Fruit fly (Drosophila melanogaster) whole organism, prepupa: ENCODE results near the gene Nrx-1.
A peak's percentile ranks its signal among the peaks of the same experiment; 100 is the strongest.

ENCODE experiments used
- Blimp-1 ChIP-seq: fragments of 200-800 bp; sonication (Bioruptor generic); optimal IDR thresholded peaks from 3 replicates; lab custom pipeline; 2017; ENCODE audit warnings: missing biosample characterization, missing genetic modification characterization, mild to moderate bottlenecking, moderate library complexity, missing genetic modification reagents
- CG10631 ChIP-seq: fragments of 200-800 bp; sonication (Bioruptor generic); optimal IDR thresholded peaks from 2 replicates; lab custom pipeline; 2016; ENCODE audit warnings: missing biosample characterization, missing genetic modification characterization
- CG10669 ChIP-seq: fragments of 200-800 bp; sonication (Bioruptor generic); optimal IDR thresholded peaks from 3 replicates; lab custom pipeline; 2018; ENCODE audit warnings: missing biosample characterization, mild to moderate bottlenecking, missing genetic modification characterization, moderate library complexity
- CG11294 ChIP-seq: fragments of 200-800 bp; sonication (Bioruptor generic); IDR thresholded peaks from 2 replicates; pipeline ENCODE4 v1.3.6; 2022; ENCODE audit warnings: missing biosample characterization, missing genetic modification characterization
- CG11762 ChIP-seq: fragments of 200-800 bp; sonication (Bioruptor generic); optimal IDR thresholded peaks from 3 replicates; lab custom pipeline; 2016; ENCODE audit warnings: missing biosample characterization, missing genetic modification characterization; ENCODE audit not compliant: insufficient read depth
- CG11902 ChIP-seq: fragments of 200-800 bp; sonication (Bioruptor generic); optimal IDR thresholded peaks from 3 replicates; lab custom pipeline; 2016; ENCODE audit warnings: missing biosample characterization, missing genetic modification characterization
- CG1621 ChIP-seq: fragments of 200-800 bp; sonication (Bioruptor generic); optimal IDR thresholded peaks from 3 replicates; lab custom pipeline; 2018; ENCODE audit warnings: missing biosample characterization, mild to moderate bottlenecking, missing genetic modification characterization
- CG31627 ChIP-seq: fragments of 200-800 bp; sonication (Bioruptor generic); optimal IDR thresholded peaks from 3 replicates; lab custom pipeline; 2016; ENCODE audit warnings: missing biosample characterization, missing genetic modification characterization
- CG34406 ChIP-seq: fragments of 200-800 bp; sonication (Bioruptor generic); optimal IDR thresholded peaks from 3 replicates; lab custom pipeline; 2016; ENCODE audit warnings: missing biosample characterization, missing genetic modification characterization
- CG4318 ChIP-seq: fragments of 200-800 bp; sonication (Bioruptor generic); optimal IDR thresholded peaks from 3 replicates; lab custom pipeline; 2017; ENCODE audit warnings: missing biosample characterization, mild to moderate bottlenecking, missing genetic modification characterization
- CG6276 ChIP-seq: fragments of 200-800 bp; sonication (Bioruptor generic); optimal IDR thresholded peaks from 2 replicates; lab custom pipeline; 2017; ENCODE audit warnings: missing biosample characterization, mild to moderate bottlenecking, missing genetic modification characterization
- CG6808 ChIP-seq: fragments of 200-800 bp; sonication (Bioruptor generic); optimal IDR thresholded peaks from 3 replicates; lab custom pipeline; 2017; ENCODE audit warnings: missing biosample characterization, missing genetic modification characterization, mild to moderate bottlenecking, moderate library complexity, missing genetic modification reagents
- CG6854 ChIP-seq: fragments of 200-800 bp; sonication (Bioruptor generic); optimal IDR thresholded peaks from 2 replicates; lab custom pipeline; 2017; ENCODE audit warnings: missing biosample characterization, mild to moderate bottlenecking, missing genetic modification characterization
- CG7368 ChIP-seq: fragments of 200-800 bp; sonication (Bioruptor generic); optimal IDR thresholded peaks from 3 replicates; lab custom pipeline; 2016; ENCODE audit warnings: missing biosample characterization, missing genetic modification characterization
- CG8119 ChIP-seq: fragments of 200-800 bp; sonication (Bioruptor generic); IDR thresholded peaks from 3 replicates; pipeline ENCODE4 v1.3.6; 2022; ENCODE audit warnings: missing biosample characterization, missing genetic modification characterization
- CG8319 ChIP-seq: fragments of 200-800 bp; sonication (Bioruptor generic); optimal IDR thresholded peaks from 3 replicates; lab custom pipeline; 2016; ENCODE audit warnings: missing biosample characterization, missing genetic modification characterization
- CG9139 ChIP-seq: fragments of 200-800 bp; sonication (Bioruptor generic); optimal IDR thresholded peaks from 3 replicates; lab custom pipeline; 2017; ENCODE audit warnings: missing biosample characterization, mild to moderate bottlenecking, missing genetic modification characterization
- Eip75B ChIP-seq: fragments of 200-800 bp; sonication (Bioruptor generic); optimal IDR thresholded peaks from 3 replicates; lab custom pipeline; 2016; ENCODE audit warnings: missing biosample characterization, missing genetic modification characterization
- Eip78C ChIP-seq: fragments of 200-800 bp; sonication (Bioruptor generic); peaks from one replicate; lab custom pipeline; 2016; ENCODE audit warnings: missing biosample characterization, missing genetic modification characterization
- Ets21C ChIP-seq: fragments of 200-800 bp; sonication (Bioruptor generic); optimal IDR thresholded peaks from 3 replicates; lab custom pipeline; 2016; ENCODE audit warnings: missing biosample characterization, missing genetic modification characterization
- Hr39 ChIP-seq: fragments of 200-800 bp; sonication (Bioruptor generic); optimal IDR thresholded peaks from 2 replicates; lab custom pipeline; 2016; ENCODE audit warnings: missing biosample characterization, missing genetic modification characterization
- Met ChIP-seq: fragments of 200-800 bp; sonication (Bioruptor generic); optimal IDR thresholded peaks from 3 replicates; lab custom pipeline; 2016; ENCODE audit warnings: missing biosample characterization, missing genetic modification characterization
- Sox14 ChIP-seq: fragments of 200-800 bp; sonication (Bioruptor generic); optimal IDR thresholded peaks from 3 replicates; lab custom pipeline; 2016; ENCODE audit warnings: missing biosample characterization, missing genetic modification characterization
- Sox15 ChIP-seq: fragments of 200-800 bp; sonication (Bioruptor generic); optimal IDR thresholded peaks from 3 replicates; lab custom pipeline; 2016; ENCODE audit warnings: missing biosample characterization, missing genetic modification characterization
- acj6 ChIP-seq: fragments of 200-800 bp; sonication (Bioruptor generic); optimal IDR thresholded peaks from 3 replicates; lab custom pipeline; 2016; ENCODE audit warnings: missing biosample characterization, missing genetic modification characterization
- cyc ChIP-seq: fragments of 200-800 bp; sonication (Bioruptor generic); optimal IDR thresholded peaks from 3 replicates; lab custom pipeline; 2016; ENCODE audit warnings: missing biosample characterization, missing genetic modification characterization
- eg ChIP-seq: fragments of 200-800 bp; sonication (Bioruptor generic); IDR thresholded peaks from 3 replicates; pipeline ENCODE4 v1.3.6; 2022; ENCODE audit warnings: missing biosample characterization, missing genetic modification characterization
- lz ChIP-seq: fragments of 200-800 bp; sonication (Bioruptor generic); optimal IDR thresholded peaks from 3 replicates; lab custom pipeline; 2016; ENCODE audit warnings: missing biosample characterization, missing genetic modification characterization
- net ChIP-seq: fragments of 200-800 bp; sonication (Bioruptor generic); optimal IDR thresholded peaks from 3 replicates; lab custom pipeline; 2016; ENCODE audit warnings: missing biosample characterization, missing genetic modification characterization
- pdm3 ChIP-seq: fragments of 200-800 bp; sonication (Bioruptor generic); optimal IDR thresholded peaks from 3 replicates; lab custom pipeline; 2016; ENCODE audit warnings: missing biosample characterization, missing genetic modification characterization
- topi ChIP-seq: fragments of 200-800 bp; sonication (Bioruptor generic); optimal IDR thresholded peaks from 3 replicates; lab custom pipeline; 2016; ENCODE audit warnings: missing biosample characterization, missing genetic modification characterization

Nrx-1 gene

DNA sequence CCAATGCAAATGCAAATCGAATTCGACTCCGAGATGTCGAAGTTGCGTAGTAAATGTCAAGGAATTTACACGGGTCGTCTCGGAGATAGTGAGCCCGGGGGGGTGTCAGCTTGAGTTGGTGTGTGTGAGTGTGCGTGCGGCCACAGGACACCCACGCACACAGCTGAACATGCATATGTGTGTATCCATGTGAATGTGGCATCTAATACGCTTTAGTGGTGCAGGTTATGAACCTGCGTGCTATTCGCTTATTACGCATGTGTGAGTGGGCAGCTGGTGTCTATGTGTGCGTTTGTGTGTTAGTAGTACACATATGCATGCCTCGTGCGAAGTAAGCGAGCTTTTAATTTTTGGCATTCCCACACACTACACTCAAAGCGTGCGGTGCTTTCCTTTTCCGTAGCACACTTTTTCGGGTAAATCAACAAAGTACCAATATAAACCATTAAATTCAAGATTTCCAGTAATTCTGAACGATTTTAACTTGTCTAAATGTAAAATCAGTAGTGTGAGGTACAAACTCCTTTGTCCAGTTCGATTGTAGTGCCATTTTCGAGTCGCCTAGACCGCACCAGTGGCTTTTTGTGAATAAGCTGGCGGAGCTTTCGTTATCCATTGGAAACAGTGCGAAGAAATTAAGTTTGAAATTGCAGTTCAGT, 646 bp downstream of the Nrx-1 start (continued):
- peak; percentile 68; the same call in 2 of the 3 replicates for TF ChIP-seq eg (GFP tag; lab: Robert Waterston, UW)
- TF ChIP-seq CG8119 (GFP tag; lab: Robert Waterston, UW): peak; percentile 79
- TF ChIP-seq net (GFP tag; lab: Kevin White, UChicago): peak; percentile 60
- TF ChIP-seq acj6 (GFP tag; lab: Kevin White, UChicago): no peak
- peak; percentile 57 for TF ChIP-seq CG6808 (GFP tag; lab: Kevin White, UChicago)
- TF ChIP-seq CG10631: peak; percentile 61
- TF ChIP-seq Eip78C: peak; percentile 86
- TF ChIP-seq pdm3: no peak
- peak; percentile 43 for TF ChIP-seq Sox15 (GFP tag; lab: Kevin White, UChicago)

DNA sequence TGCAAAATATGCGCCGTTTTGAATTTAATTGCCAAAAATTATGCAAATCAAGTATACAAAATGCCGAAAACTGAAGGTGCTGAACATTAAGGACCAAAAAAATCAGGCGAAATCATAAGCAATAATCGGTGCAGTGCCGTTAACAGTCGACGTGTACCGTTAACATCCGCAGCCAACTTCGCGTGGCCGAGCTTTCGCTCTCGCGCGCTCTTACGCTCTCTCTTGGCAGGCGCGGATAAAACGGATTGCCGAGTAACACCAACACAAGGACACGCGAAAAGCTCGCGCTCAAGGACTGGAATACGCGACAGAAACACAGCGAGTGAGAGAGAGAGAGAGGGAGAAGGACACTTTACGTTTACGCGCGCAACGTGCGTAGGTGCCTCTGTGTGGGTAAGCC, 1.8 kb downstream of the Nrx-1 start:
- TF ChIP-seq topi: no peak
- TF ChIP-seq CG31627 (GFP tag; lab: Kevin White, UChicago): no peak
- TF ChIP-seq Blimp-1 (GFP tag; lab: Kevin White, UChicago): no peak
- no peak for TF ChIP-seq CG6854
- no peak for TF ChIP-seq CG11762 (GFP tag; lab: Kevin White, UChicago)
- TF ChIP-seq Sox15 (GFP tag; lab: Kevin White, UChicago): no peak
- no peak for TF ChIP-seq CG11294 (GFP tag; lab: Robert Waterston, UW)
- no peak for TF ChIP-seq Eip75B
- no peak for TF ChIP-seq CG7368 (GFP tag; lab: Kevin White, UChicago)
- TF ChIP-seq Eip78C: no peak
- no peak for TF ChIP-seq CG6276 (GFP tag; lab: Kevin White, UChicago)
- TF ChIP-seq CG10669 (GFP tag; lab: Kevin White, UChicago): no peak
- TF ChIP-seq cyc (GFP tag; lab: Kevin White, UChicago): no peak
- no peak for TF ChIP-seq Met (GFP tag; lab: Kevin White, UChicago)
- no peak for TF ChIP-seq Hr39 (GFP tag; lab: Kevin White, UChicago)
- TF ChIP-seq CG1621 (tag; lab: Kevin White, UChicago): no peak
- TF ChIP-seq CG4318 (GFP tag; lab: Kevin White, UChicago): no peak
- no peak for TF ChIP-seq lz (GFP tag; lab: Kevin White, UChicago)
- TF ChIP-seq CG11902: no peak
- TF ChIP-seq CG6808 (GFP tag; lab: Kevin White, UChicago): no peak

DNA sequence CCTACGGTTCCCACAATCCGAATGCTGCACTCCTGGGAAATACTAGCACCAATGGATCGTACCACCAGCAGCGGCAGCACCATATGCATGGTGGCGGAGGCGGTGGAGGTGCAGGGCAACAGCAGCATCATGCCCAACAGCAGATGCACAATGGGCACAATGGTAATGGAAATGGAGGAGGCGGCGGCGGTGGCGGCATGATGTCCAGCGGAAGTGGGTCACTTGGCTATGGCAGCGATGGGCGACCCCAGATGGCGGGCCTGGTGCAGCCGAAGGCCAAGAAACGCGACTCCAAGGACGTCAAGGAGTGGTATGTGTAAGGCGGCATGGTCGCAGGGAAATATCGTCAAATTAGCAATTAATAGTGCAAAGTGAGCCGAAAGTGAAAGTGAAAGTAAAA, 15.2 kb downstream of the Nrx-1 start:
- no peak for TF ChIP-seq net (GFP tag; lab: Kevin White, UChicago)
- no peak for TF ChIP-seq CG9139 (GFP tag; lab: Kevin White, UChicago)
- TF ChIP-seq CG10631: no peak

DNA sequence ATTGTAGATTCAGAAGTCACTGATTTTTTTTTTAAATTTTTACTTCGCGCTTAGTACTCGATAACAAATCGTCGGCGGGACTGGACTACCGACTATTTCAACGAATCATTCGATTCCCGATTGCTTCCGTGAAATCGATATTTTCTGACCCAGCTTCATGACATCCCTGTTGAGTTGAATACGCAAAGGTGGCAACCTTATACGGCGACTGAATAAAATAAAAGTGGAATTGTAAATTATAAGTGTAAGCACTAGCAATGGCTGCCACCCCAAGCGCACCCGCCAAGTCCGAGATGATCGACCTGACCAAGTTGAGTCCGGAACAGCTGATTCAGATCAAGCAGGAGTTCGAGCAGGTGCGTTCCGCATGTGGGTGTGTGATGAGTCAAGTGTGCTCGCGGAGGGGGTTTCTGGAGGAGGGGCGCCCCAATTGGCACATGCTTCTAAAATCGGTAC, 18.8 kb downstream of the Nrx-1 start, which contains the start of gene Pfdn5:
Gene Pfdn5, plus strand, starts transcription at position 3 of the 456 bp plus-strand sequence.
- no peak for TF ChIP-seq CG7368 (GFP tag; lab: Kevin White, UChicago)
- TF ChIP-seq CG34406: no peak
- TF ChIP-seq pdm3: no peak
- TF ChIP-seq CG8319 (GFP tag; lab: Kevin White, UChicago): no peak
- no peak for TF ChIP-seq CG6854
- TF ChIP-seq Ets21C (GFP tag; lab: Kevin White, UChicago): no peak
- TF ChIP-seq Sox14 (GFP tag; lab: Kevin White, UChicago): no peak

DNA sequence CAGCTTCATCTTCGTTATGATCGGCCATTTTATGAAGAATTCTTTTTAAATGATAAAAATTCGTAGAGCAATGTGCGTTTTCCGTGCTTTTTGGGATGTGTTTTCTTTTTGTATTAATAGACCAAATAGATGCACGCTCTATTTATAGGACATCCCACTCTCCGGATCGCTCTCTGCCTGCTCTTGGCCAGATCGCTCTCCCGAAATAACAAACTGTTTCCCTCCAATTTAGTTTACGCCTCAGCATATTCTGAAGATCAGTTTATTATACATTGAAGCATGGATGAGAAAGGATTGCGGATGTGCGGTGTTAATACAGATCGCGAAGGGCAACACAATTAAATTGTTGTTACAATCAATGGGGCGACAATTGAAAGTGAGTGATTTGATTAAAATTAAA, 20.5 kb downstream of the Nrx-1 start, which contains the start of gene CG5376:
Gene CG5376, minus strand, starts transcription at position 101 of the 400 bp plus-strand sequence.
- no peak for TF ChIP-seq CG1621 (tag; lab: Kevin White, UChicago)
